ENCODE assay signal across 1 fruit fly cellular context in the genomic region with DNA sequence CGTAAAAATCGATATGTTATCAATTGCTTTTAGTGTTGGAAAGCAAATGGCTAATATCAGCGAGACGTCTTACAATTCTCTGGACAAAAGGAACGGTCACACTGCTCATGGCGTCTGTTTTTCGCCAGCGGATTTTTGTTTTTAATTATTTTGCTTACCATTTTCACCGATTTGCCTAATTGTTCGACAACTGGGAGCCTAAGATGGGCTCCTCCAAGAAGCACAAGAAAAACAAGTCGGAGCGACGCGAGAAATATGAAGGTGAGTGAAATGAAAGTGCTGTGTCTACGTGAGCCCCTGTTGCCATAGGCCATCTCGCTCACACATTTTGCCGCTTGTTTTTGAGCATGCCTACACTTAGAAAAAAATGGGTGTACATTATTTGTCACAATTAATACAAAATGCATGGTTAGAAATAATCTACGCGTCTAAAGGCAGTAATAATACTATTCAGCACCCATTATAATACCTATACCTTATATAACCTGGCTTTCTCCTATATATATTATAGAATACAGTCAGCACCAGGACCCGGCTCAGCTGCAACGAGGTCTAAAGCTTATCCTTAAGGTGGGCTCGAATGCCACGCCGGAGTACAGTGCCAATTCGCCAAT.
TF ChIP-seq lines count a peak whose summit lies in the region.

Gene Brd7-9, plus strand, starts transcription at position 78 of the 614 bp plus-strand sequence.

TF ChIP-seq in whole organism, embryonic, 481 proteins besides CTCF, POLR2A, EP300 and RAD21 (continued from another document and continues in another):
- TF ChIP-seq CG10267 (tag; optimal IDR thresholded peaks at IDR 0.05; lab: Kevin White, UChicago): peak; percentile 96
- TF ChIP-seq CG15696 (tag; optimal IDR thresholded peaks at IDR 0.05; lab: Kevin White, UChicago): no peak
- peak; percentile 65 for TF ChIP-seq Ada2b (GFP tag; IDR thresholded peaks at IDR 0.05; lab: Robert Waterston, UW)
- TF ChIP-seq sc (optimal IDR thresholded peaks at IDR 0.05; lab: Kevin White, UChicago): no peak
- TF ChIP-seq sc (GFP tag; optimal IDR thresholded peaks at IDR 0.05; lab: Kevin White, UChicago): peak; percentile 27
- peak; percentile 86 for TF ChIP-seq CG14441 (GFP tag; IDR thresholded peaks at IDR 0.05; lab: Robert Waterston, UW)
- peak; percentile 7 for TF ChIP-seq luna (GFP tag; optimal IDR thresholded peaks at IDR 0.05; lab: Kevin White, UChicago)
- TF ChIP-seq en (GFP tag; optimal IDR thresholded peaks at IDR 0.05; lab: Kevin White, UChicago): peak; percentile 44
- no peak for TF ChIP-seq h (optimal IDR thresholded peaks at IDR 0.05; lab: Kevin White, UChicago)
- TF ChIP-seq nau (GFP tag; optimal IDR thresholded peaks at IDR 0.05; lab: Kevin White, UChicago): peak; percentile 77
- TF ChIP-seq hb (GFP tag; IDR thresholded peaks at IDR 0.05; lab: Robert Waterston, UW; ENCODE audit: partially characterized antibody): no peak
- peak; percentile 16 for TF ChIP-seq Nf-YC (tag; optimal IDR thresholded peaks at IDR 0.05; lab: Kevin White, UChicago)
- TF ChIP-seq hkb (optimal IDR thresholded peaks at IDR 0.05; lab: Kevin White, UChicago): no peak
- TF ChIP-seq hkb (GFP tag; IDR thresholded peaks at IDR 0.05; lab: Robert Waterston, UW): peak; percentile 91
- peak; percentile 29 for TF ChIP-seq salm (tag; optimal IDR thresholded peaks at IDR 0.05; lab: Kevin White, UChicago)
- no peak for TF ChIP-seq CG8478 (optimal IDR thresholded peaks at IDR 0.05; lab: Kevin White, UChicago)
- peak; percentile 77 for TF ChIP-seq otp (GFP tag; IDR thresholded peaks at IDR 0.05; lab: Robert Waterston, UW)
- TF ChIP-seq tgo (GFP tag; IDR thresholded peaks at IDR 0.05; lab: Robert Waterston, UW): peak; percentile 67
- peak; percentile 51 for TF ChIP-seq CG5245 (GFP tag; optimal IDR thresholded peaks at IDR 0.05; lab: Kevin White, UChicago)
- no peak for TF ChIP-seq fru (optimal IDR thresholded peaks at IDR 0.05; lab: Kevin White, UChicago)
- no peak for TF ChIP-seq Gsc (GFP tag; IDR thresholded peaks at IDR 0.05; lab: Robert Waterston, UW)
- TF ChIP-seq CG1832 (GFP tag; optimal IDR thresholded peaks at IDR 0.05; lab: Kevin White, UChicago): peak; percentile 62
- peak; percentile 29 for TF ChIP-seq sug (tag; optimal IDR thresholded peaks at IDR 0.05; lab: Kevin White, UChicago)
- peak; percentile 57 for TF ChIP-seq CG6683 (GFP tag; optimal IDR thresholded peaks at IDR 0.05; lab: Kevin White, UChicago)
- TF ChIP-seq CG11695 (GFP tag; IDR thresholded peaks at IDR 0.05; lab: Robert Waterston, UW): peak; percentile 90
- no peak for TF ChIP-seq ftz-f1 (GFP tag; optimal IDR thresholded peaks at IDR 0.05; lab: Kevin White, UChicago)
- TF ChIP-seq Xrp1 (GFP tag; IDR thresholded peaks at IDR 0.05; lab: Robert Waterston, UW): peak; percentile 81
- peak; percentile 24; the same call in 1 of the 2 replicates for TF ChIP-seq CG7372 (GFP tag; IDR thresholded peaks at IDR 0.05; lab: Robert Waterston, UW)
- peak; percentile 54 for TF ChIP-seq CG13424 (tag; optimal IDR thresholded peaks at IDR 0.05; lab: Kevin White, UChicago)
- peak; percentile 11 for TF ChIP-seq shn (GFP tag; optimal IDR thresholded peaks at IDR 0.05; lab: Kevin White, UChicago)
- TF ChIP-seq CG4282 (GFP tag; optimal IDR thresholded peaks at IDR 0.05; lab: Kevin White, UChicago): no peak
- TF ChIP-seq Hsf (GFP tag; optimal IDR thresholded peaks at IDR 0.05; lab: Kevin White, UChicago): peak; percentile 55
- peak; percentile 72 for TF ChIP-seq Sox102F (GFP tag; optimal IDR thresholded peaks at IDR 0.05; lab: Kevin White, UChicago)
- no peak; the same call in 1 of the 2 replicates for TF ChIP-seq hbn (GFP tag; IDR thresholded peaks at IDR 0.05; lab: Robert Waterston, UW; ENCODE audit: partially characterized antibody)
- peak; percentile 63 for TF ChIP-seq CG10959 (GFP tag; IDR thresholded peaks at IDR 0.05; lab: Robert Waterston, UW)
- peak; percentile 83 for TF ChIP-seq ranshi (GFP tag; IDR thresholded peaks at IDR 0.05; lab: Robert Waterston, UW)
- no peak for TF ChIP-seq CG15073 (GFP tag; optimal IDR thresholded peaks at IDR 0.05; lab: Kevin White, UChicago)
- TF ChIP-seq CG3163 (GFP tag; optimal IDR thresholded peaks at IDR 0.05; lab: Kevin White, UChicago): peak; percentile 13
- TF ChIP-seq NfI (GFP tag; optimal IDR thresholded peaks at IDR 0.05; lab: Kevin White, UChicago): peak; percentile 60
- peak; percentile 25 for TF ChIP-seq maf-S (GFP tag; optimal IDR thresholded peaks at IDR 0.05; lab: Kevin White, UChicago)
- TF ChIP-seq usp (GFP tag; optimal IDR thresholded peaks at IDR 0.05; lab: Kevin White, UChicago): no peak
- TF ChIP-seq fd102C (GFP tag; optimal IDR thresholded peaks at IDR 0.05; lab: Kevin White, UChicago): no peak
- no peak for TF ChIP-seq emc (GFP tag; optimal IDR thresholded peaks at IDR 0.05; lab: Kevin White, UChicago)
- TF ChIP-seq CG16815 (GFP tag; optimal IDR thresholded peaks at IDR 0.05; lab: Kevin White, UChicago): peak; percentile 3
- TF ChIP-seq Ssrp (tag; optimal IDR thresholded peaks at IDR 0.05; lab: Kevin White, UChicago): peak; percentile 65
- no peak for TF ChIP-seq CG10431 (GFP tag; optimal IDR thresholded peaks at IDR 0.05; lab: Kevin White, UChicago)
- no peak for TF ChIP-seq CkIIα-i1 (GFP tag; IDR thresholded peaks at IDR 0.05; lab: Robert Waterston, UW)
- TF ChIP-seq dati (GFP tag; IDR thresholded peaks at IDR 0.05; lab: Robert Waterston, UW): peak; percentile 80
- peak; percentile 82 for TF ChIP-seq CG11456 (GFP tag; IDR thresholded peaks at IDR 0.05; lab: Robert Waterston, UW)
- TF ChIP-seq Oli (tag; optimal IDR thresholded peaks at IDR 0.05; lab: Kevin White, UChicago): peak; percentile 73
- peak; percentile 69 for TF ChIP-seq CG1233 (GFP tag; optimal IDR thresholded peaks at IDR 0.05; lab: Kevin White, UChicago)
- TF ChIP-seq tin (GFP tag; optimal IDR thresholded peaks at IDR 0.05; lab: Kevin White, UChicago): peak; percentile 73
- TF ChIP-seq CG7963 (GFP tag; IDR thresholded peaks at IDR 0.05; lab: Robert Waterston, UW; ENCODE audit: partially characterized antibody): peak; percentile 44; the same call in 1 of the 3 replicates
- peak; percentile 75 for TF ChIP-seq HLH3B (GFP tag; IDR thresholded peaks at IDR 0.05; lab: Robert Waterston, UW)
- no peak for TF ChIP-seq gt (GFP tag; IDR thresholded peaks at IDR 0.05; lab: Robert Waterston, UW)
- TF ChIP-seq pb (GFP tag; optimal IDR thresholded peaks at IDR 0.05; lab: Kevin White, UChicago): peak; percentile 39
- TF ChIP-seq CG12155 (GFP tag; optimal IDR thresholded peaks at IDR 0.05; lab: Kevin White, UChicago): peak; percentile 98
- peak; percentile 72 for TF ChIP-seq cwo (GFP tag; optimal IDR thresholded peaks at IDR 0.05; lab: Kevin White, UChicago)
- TF ChIP-seq pnt (GFP tag; optimal IDR thresholded peaks at IDR 0.05; lab: Kevin White, UChicago): peak; percentile 57
- TF ChIP-seq CG2712 (tag; optimal IDR thresholded peaks at IDR 0.05; lab: Kevin White, UChicago): peak; percentile 76
- TF ChIP-seq zfh1 (GFP tag; IDR thresholded peaks at IDR 0.05; lab: Robert Waterston, UW): peak; percentile 80
- TF ChIP-seq CG6791 (GFP tag; IDR thresholded peaks at IDR 0.05; lab: Robert Waterston, UW; ENCODE audit: partially characterized antibody): no peak
- TF ChIP-seq Hand (GFP tag; optimal IDR thresholded peaks at IDR 0.05; lab: Kevin White, UChicago): peak; percentile 55
- TF ChIP-seq scrt (GFP tag; optimal IDR thresholded peaks at IDR 0.05; lab: Kevin White, UChicago): peak; percentile 44
- peak; percentile 62 for TF ChIP-seq gcm (GFP tag; optimal IDR thresholded peaks at IDR 0.05; lab: Kevin White, UChicago)
- TF ChIP-seq zf30C (GFP tag; optimal IDR thresholded peaks at IDR 0.05; lab: Kevin White, UChicago): peak; percentile 87
- TF ChIP-seq CG30403 (GFP tag; optimal IDR thresholded peaks at IDR 0.05; lab: Kevin White, UChicago): peak; percentile 70
- TF ChIP-seq Dref (GFP tag; IDR thresholded peaks at IDR 0.05; lab: Robert Waterston, UW): peak; percentile 84
- TF ChIP-seq kah (GFP tag; optimal IDR thresholded peaks at IDR 0.05; lab: Kevin White, UChicago): peak; percentile 0
- no peak for TF ChIP-seq CG3065 (GFP tag; optimal IDR thresholded peaks at IDR 0.05; lab: Kevin White, UChicago)
- peak; percentile 65 for TF ChIP-seq CG32772 (GFP tag; IDR thresholded peaks at IDR 0.05; lab: Robert Waterston, UW)
- peak; percentile 59; the same call in 2 of the 3 replicates for TF ChIP-seq sr (GFP tag; IDR thresholded peaks at IDR 0.05; lab: Robert Waterston, UW)
- no peak for TF ChIP-seq corto (GFP tag; optimal IDR thresholded peaks at IDR 0.05; lab: Kevin White, UChicago)
- TF ChIP-seq ems (GFP tag; optimal IDR thresholded peaks at IDR 0.05; lab: Kevin White, UChicago): peak; percentile 75
- TF ChIP-seq CG4360 (GFP tag; IDR thresholded peaks at IDR 0.05; lab: Robert Waterston, UW): 0 out of 2 replicates have a peak, but pooled peaks have one; percentile 6
- TF ChIP-seq cg (GFP tag; optimal IDR thresholded peaks at IDR 0.05; lab: Kevin White, UChicago): no peak
- TF ChIP-seq H15 (GFP tag; IDR thresholded peaks at IDR 0.05; lab: Robert Waterston, UW): peak; percentile 58; the same call in 2 of the 3 replicates
- TF ChIP-seq so (GFP tag; IDR thresholded peaks at IDR 0.05; lab: Robert Waterston, UW): peak; percentile 90
- TF ChIP-seq CG17186 (GFP tag; optimal IDR thresholded peaks at IDR 0.05; lab: Kevin White, UChicago): no peak
- no peak for TF ChIP-seq mld (GFP tag; IDR thresholded peaks at IDR 0.05; lab: Robert Waterston, UW; ENCODE audit: partially characterized antibody)
- TF ChIP-seq BtbVII (GFP tag; optimal IDR thresholded peaks at IDR 0.05; lab: Kevin White, UChicago): peak; percentile 81
- TF ChIP-seq Pdp1 (GFP tag; optimal IDR thresholded peaks at IDR 0.05; lab: Kevin White, UChicago): peak; percentile 65 to 76
- peak; percentile 68 for TF ChIP-seq CG8924 (tag; optimal IDR thresholded peaks at IDR 0.05; lab: Kevin White, UChicago)
- peak; percentile 76 for TF ChIP-seq CG32767 (GFP tag; IDR thresholded peaks at IDR 0.05; lab: Robert Waterston, UW)
- TF ChIP-seq CG11085 (GFP tag; IDR thresholded peaks at IDR 0.05; lab: Robert Waterston, UW): peak; percentile 49; the same call in 1 of the 2 replicates
- no peak for TF ChIP-seq Neu2 (GFP tag; optimal IDR thresholded peaks at IDR 0.05; lab: Kevin White, UChicago; ENCODE audit: borderline replicate concordance)
- peak; percentile 67 for TF ChIP-seq MBD-R2 (GFP tag; IDR thresholded peaks at IDR 0.05; lab: Robert Waterston, UW)
- peak; percentile 39 for TF ChIP-seq CoRest (tag; optimal IDR thresholded peaks at IDR 0.05; lab: Kevin White, UChicago)
- TF ChIP-seq ken (GFP tag; IDR thresholded peaks at IDR 0.05; lab: Robert Waterston, UW): peak; percentile 72; the same call in 2 of the 3 replicates
- peak; percentile 78 for TF ChIP-seq CG7839 (tag; optimal IDR thresholded peaks at IDR 0.05; lab: Kevin White, UChicago)
- TF ChIP-seq bbx (GFP tag; IDR thresholded peaks at IDR 0.05; lab: Robert Waterston, UW; ENCODE audit: partially characterized antibody): peak; percentile 56; the same call in 1 of the 2 replicates
- TF ChIP-seq B-H1 (GFP tag; IDR thresholded peaks at IDR 0.05; lab: Robert Waterston, UW): peak; percentile 77
- TF ChIP-seq ham (GFP tag; IDR thresholded peaks at IDR 0.05; lab: Robert Waterston, UW): 0 out of 2 replicates have a peak, but pooled peaks have one; percentile 41
- no peak for TF ChIP-seq CG4328 (GFP tag; optimal IDR thresholded peaks at IDR 0.05; lab: Kevin White, UChicago)
- peak; percentile 64 for TF ChIP-seq CG13624 (GFP tag; optimal IDR thresholded peaks at IDR 0.05; lab: Kevin White, UChicago)
- no peak for TF ChIP-seq z (GFP tag; IDR thresholded peaks at IDR 0.05; lab: Robert Waterston, UW)
- TF ChIP-seq CG31224 (GFP tag; IDR thresholded peaks at IDR 0.05; lab: Robert Waterston, UW): peak; percentile 56; the same call in 1 of the 2 replicates
- no peak for TF ChIP-seq CG34224 (GFP tag; IDR thresholded peaks at IDR 0.05; lab: Robert Waterston, UW; ENCODE audit: partially characterized antibody)
- peak; percentile 48; the same call in 1 of the 2 replicates for TF ChIP-seq wor (GFP tag; IDR thresholded peaks at IDR 0.05; lab: Robert Waterston, UW)
- no peak for TF ChIP-seq vfl (GFP tag; optimal IDR thresholded peaks at IDR 0.05; lab: Kevin White, UChicago)
- no peak for TF ChIP-seq schlank (tag; optimal IDR thresholded peaks at IDR 0.05; lab: Kevin White, UChicago)
- TF ChIP-seq mirr (GFP tag; optimal IDR thresholded peaks at IDR 0.05; lab: Kevin White, UChicago): no peak
- no peak for TF ChIP-seq lbe (GFP tag; optimal IDR thresholded peaks at IDR 0.05; lab: Kevin White, UChicago)
- peak; percentile 62 for TF ChIP-seq Fer3 (tag; optimal IDR thresholded peaks at IDR 0.05; lab: Kevin White, UChicago)
- peak; percentile 1 for TF ChIP-seq btn (GFP tag; optimal IDR thresholded peaks at IDR 0.05; lab: Kevin White, UChicago)
- no peak for TF ChIP-seq trh (GFP tag; optimal IDR thresholded peaks at IDR 0.05; lab: Kevin White, UChicago)
- TF ChIP-seq CG5180 (GFP tag; optimal IDR thresholded peaks at IDR 0.05; lab: Kevin White, UChicago): peak; percentile 41
- TF ChIP-seq ci (GFP tag; IDR thresholded peaks at IDR 0.05; lab: Robert Waterston, UW): peak; percentile 92
- peak; percentile 27 for TF ChIP-seq CG10462 (GFP tag; optimal IDR thresholded peaks at IDR 0.05; lab: Kevin White, UChicago)
- TF ChIP-seq Hr78 (GFP tag; optimal IDR thresholded peaks at IDR 0.05; lab: Kevin White, UChicago): no peak
- peak; percentile 47 for TF ChIP-seq amos (GFP tag; IDR thresholded peaks at IDR 0.05; lab: Robert Waterston, UW; ENCODE audit: partially characterized antibody)
- peak; percentile 73 for TF ChIP-seq lilli (GFP tag; optimal IDR thresholded peaks at IDR 0.05; lab: Kevin White, UChicago)
- peak in 1 of 2 experiments; percentile 76 for TF ChIP-seq bsh (GFP tag; optimal IDR thresholded peaks at IDR 0.05; lab: Kevin White, UChicago)
- TF ChIP-seq gem (tag; optimal IDR thresholded peaks at IDR 0.05; lab: Kevin White, UChicago): peak; percentile 81
- TF ChIP-seq wdn (GFP tag; IDR thresholded peaks at IDR 0.05; lab: Robert Waterston, UW): peak; percentile 70; the same call in 1 of the 2 replicates
- peak; percentile 63; the same call in 1 of the 2 replicates for TF ChIP-seq CG10321 (GFP tag; IDR thresholded peaks at IDR 0.05; lab: Robert Waterston, UW)
- TF ChIP-seq lmd (GFP tag; IDR thresholded peaks at IDR 0.05; lab: Robert Waterston, UW): peak; percentile 81
- TF ChIP-seq ab (GFP tag; optimal IDR thresholded peaks at IDR 0.05; lab: Kevin White, UChicago): no peak
- TF ChIP-seq Dfd (GFP tag; optimal IDR thresholded peaks at IDR 0.05; lab: Kevin White, UChicago): no peak
- peak; percentile 65 for TF ChIP-seq CG4617 (GFP tag; optimal IDR thresholded peaks at IDR 0.05; lab: Kevin White, UChicago; ENCODE audit: borderline replicate concordance)
- peak; percentile 33 for TF ChIP-seq CG3407 (GFP tag; optimal IDR thresholded peaks at IDR 0.05; lab: Kevin White, UChicago)
